Worm (Caenorhabditis elegans): ENCODE results near the gene F33G12.6.

ce11 chrII:5099649-5100048, 49.9 kb downstream of the F33G12.6 start, which contains the start of gene C04G6.6:
- TF ChIP-seq nhr-76 (tag; optimal IDR thresholded peaks at IDR 0.05) (no peak), nhr-77 (tag; optimal IDR thresholded peaks at IDR 0.05) (no peak), pha-4 (tag; optimal IDR thresholded peaks at IDR 0.05) (no peak), fkh-10 (GFP tag; optimal IDR thresholded peaks at IDR 0.05) (no peak)

All from whole organism, L3 larva.